Fruit fly (Drosophila melanogaster): ENCODE measurements around the gene CG15553.

DNA sequence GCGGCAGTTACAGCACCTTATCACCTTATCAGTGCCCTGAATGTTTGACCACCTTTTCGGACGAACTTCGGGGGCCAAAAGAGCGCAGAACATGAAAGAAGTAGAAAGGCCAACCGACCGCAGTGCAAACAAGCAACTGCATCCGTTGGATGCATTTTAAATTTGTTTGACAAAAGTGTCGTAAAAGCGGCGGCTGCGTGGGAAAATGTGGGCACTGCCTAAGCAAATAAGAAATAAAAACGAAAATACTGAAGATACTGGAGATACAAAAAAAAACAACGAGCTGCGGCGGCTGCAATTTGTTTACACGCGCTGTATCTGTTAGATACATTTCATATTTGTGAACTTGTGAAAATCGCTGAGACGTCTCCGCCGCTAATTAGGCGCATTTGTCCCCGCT, 30.2 kb downstream of the CG15553 start:
- TF ChIP-seq EcR (GFP tag; optimal IDR thresholded peaks at IDR 0.05) (no peak), usp (GFP tag; optimal IDR thresholded peaks at IDR 0.05) (no peak), psq (optimal IDR thresholded peaks at IDR 0.05) (no peak)

Measured in whole organism.